Worm (Caenorhabditis elegans): Measurements from ENCODE around the gene F38H4.6.

Gene F38H4.6

DNA sequence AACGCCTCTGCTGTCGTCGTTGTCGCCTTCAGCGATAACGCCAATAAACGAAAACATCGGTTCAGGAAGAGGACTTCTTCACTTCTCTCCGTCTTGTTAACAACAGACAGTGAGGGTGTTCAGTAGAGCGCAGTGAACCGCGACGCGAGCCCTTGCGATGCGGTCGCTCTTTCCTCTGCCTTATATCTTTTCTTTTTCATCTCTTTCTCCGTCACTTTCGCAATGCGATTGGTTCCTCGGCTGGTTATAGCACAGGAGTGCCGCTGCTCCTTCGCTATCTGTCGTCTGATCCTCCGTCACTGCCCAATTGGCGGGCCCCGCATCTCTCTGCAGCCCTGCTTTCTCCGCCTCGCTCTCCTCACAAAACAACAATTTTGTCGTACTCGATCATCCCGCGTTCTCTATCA, 9.5 kb upstream of the F38H4.6 start (continued):
- TF ChIP-seq nhr-77 (tag; optimal IDR thresholded peaks at IDR 0.05) (peak; percentile 68), lin-14 (GFP tag; optimal IDR thresholded peaks at IDR 0.05) (peak; percentile 94), snu-23 (GFP tag; optimal IDR thresholded peaks at IDR 0.05) (peak; percentile 78), lin-15B (tag; optimal IDR thresholded peaks at IDR 0.05) (peak; percentile 64), ama-1 (optimal IDR thresholded peaks at IDR 0.05) (no peak), nhr-11 (tag; optimal IDR thresholded peaks at IDR 0.05) (no peak), fkh-8 (tag; optimal IDR thresholded peaks at IDR 0.05) (peak; percentile 91), skn-1 (tag; optimal IDR thresholded peaks at IDR 0.05) (peak; percentile 81), irx-1 (tag; optimal IDR thresholded peaks at IDR 0.05) (peak; percentile 15), lin-39 (tag; optimal IDR thresholded peaks at IDR 0.05) (no peak), ceh-63 (GFP tag; optimal IDR thresholded peaks at IDR 0.05) (no peak), nhr-28 (tag; optimal IDR thresholded peaks at IDR 0.05) (no peak), lir-3 (tag; optimal IDR thresholded peaks at IDR 0.05; ENCODE audit: poor library complexity) (peak; percentile 32), ets-5 (GFP tag; IDR thresholded peaks at IDR 0.05) (no peak), ces-1 (GFP tag; optimal IDR thresholded peaks at IDR 0.05) (no peak), unc-62 (GFP tag; optimal IDR thresholded peaks at IDR 0.05) (no peak), nhr-19 (GFP tag; conservative IDR thresholded peaks at IDR 0.05) (peak; percentile 45; the same call in 1 of the 2 replicates), xbp-1 (tag; optimal IDR thresholded peaks at IDR 0.05) (peak; percentile 62), grh-1 (GFP tag; IDR thresholded peaks at IDR 0.05) (no peak), jun-1 (tag; optimal IDR thresholded peaks at IDR 0.05) (peak; percentile 76), lin-13 (GFP tag; optimal IDR thresholded peaks at IDR 0.05) (peak; percentile 44), nhr-84 (tag; optimal IDR thresholded peaks at IDR 0.05) (no peak), aha-1 (tag; optimal IDR thresholded peaks at IDR 0.05) (no peak), nhr-85 (tag) (no peak), tbx-2 (tag; optimal IDR thresholded peaks at IDR 0.05) (peak; percentile 69), sptf-1 (tag; optimal IDR thresholded peaks at IDR 0.05) (no peak), dpl-1 (GFP tag; optimal IDR thresholded peaks at IDR 0.05) (peak; percentile 9 to 63 (median 51)), isw-1 (GFP tag; IDR thresholded peaks at IDR 0.05) (peak; percentile 64), nhr-71 (tag; optimal IDR thresholded peaks at IDR 0.05) (peak; percentile 83), snpc-4 (tag; optimal IDR thresholded peaks at IDR 0.05) (peak; percentile 14), mab-9 (GFP tag; IDR thresholded peaks at IDR 0.05) (no peak), elt-3 (tag; optimal IDR thresholded peaks at IDR 0.05) (no peak), mef-2 (tag; optimal IDR thresholded peaks at IDR 0.05) (peak; percentile 50), ceh-8 (GFP tag; optimal IDR thresholded peaks at IDR 0.05) (no peak), unc-30 (tag; optimal IDR thresholded peaks at IDR 0.05) (no peak), zag-1 (tag; optimal IDR thresholded peaks at IDR 0.05) (no peak), mdl-1 (tag; optimal IDR thresholded peaks at IDR 0.05) (peak in 1 of 2 experiments; percentile 41), sox-4 (tag; optimal IDR thresholded peaks at IDR 0.05) (no peak), lsy-2 (tag; optimal IDR thresholded peaks at IDR 0.05) (peak; percentile 53 to 86), unc-98 (GFP tag; IDR thresholded peaks at IDR 0.05) (no peak), swsn-7 (tag; optimal IDR thresholded peaks at IDR 0.05) (peak; percentile 68), ceh-88 (GFP tag; IDR thresholded peaks at IDR 0.05) (no peak), F16B12.6 (tag; optimal IDR thresholded peaks at IDR 0.05) (no peak), ceh-90 (tag; optimal IDR thresholded peaks at IDR 0.05) (no peak), nhr-20 (tag; optimal IDR thresholded peaks at IDR 0.05) (peak; percentile 48), dsc-1 (tag; optimal IDR thresholded peaks at IDR 0.05) (peak; percentile 71), zip-4 (GFP tag; optimal IDR thresholded peaks at IDR 0.05) (no peak), mep-1 (tag; optimal IDR thresholded peaks at IDR 0.05) (peak; percentile 71), elt-2 (tag; optimal IDR thresholded peaks at IDR 0.05) (no peak), Y116A8C.19 (tag; optimal IDR thresholded peaks at IDR 0.05; ENCODE audit: borderline replicate concordance) (no peak), ceh-82 (tag; optimal IDR thresholded peaks at IDR 0.05) (peak; percentile 53 to 89 (median 61)), nhr-76 (tag; optimal IDR thresholded peaks at IDR 0.05) (no peak), fos-1 (tag; optimal IDR thresholded peaks at IDR 0.05) (peak; percentile 38), rnt-1 (tag; optimal IDR thresholded peaks at IDR 0.05) (peak; percentile 62), efl-3 (GFP tag; optimal IDR thresholded peaks at IDR 0.05) (no peak)
